Worm (Caenorhabditis elegans): ENCODE measurements around the gene R05D8.11.

Gene R05D8.11

ce11 chrV:2765052-2765451 lies 15.6 kb downstream of the R05D8.11 start, which contains the start of gene dhs-14:
dhs-14 (minus strand) TSS chrV:2765200.
- TF ChIP-seq unc-62 (GFP tag; optimal IDR thresholded peaks at IDR 0.05) (no peak), mep-1 (tag; optimal IDR thresholded peaks at IDR 0.05) (no peak), lsy-2 (tag; optimal IDR thresholded peaks at IDR 0.05) (no peak), tbx-8 (GFP tag; optimal IDR thresholded peaks at IDR 0.05) (no peak), nhr-28 (tag; optimal IDR thresholded peaks at IDR 0.05) (no peak), sem-2 (GFP tag; optimal IDR thresholded peaks at IDR 0.05) (no peak), hlh-1 (tag; optimal IDR thresholded peaks at IDR 0.05) (no peak), ztf-11 (tag; optimal IDR thresholded peaks at IDR 0.05) (no peak), nhr-76 (tag; optimal IDR thresholded peaks at IDR 0.05) (no peak), ces-1 (GFP tag; optimal IDR thresholded peaks at IDR 0.05) (no peak), drap-1 (GFP tag; optimal IDR thresholded peaks at IDR 0.05) (no peak), M03D4.4 (tag; optimal IDR thresholded peaks at IDR 0.05) (no peak), ceh-83 (GFP tag; optimal IDR thresholded peaks at IDR 0.05) (no peak), ham-2 (GFP tag; optimal IDR thresholded peaks at IDR 0.05) (no peak), flh-1 (GFP tag; optimal IDR thresholded peaks at IDR 0.05) (no peak)

DNA sequence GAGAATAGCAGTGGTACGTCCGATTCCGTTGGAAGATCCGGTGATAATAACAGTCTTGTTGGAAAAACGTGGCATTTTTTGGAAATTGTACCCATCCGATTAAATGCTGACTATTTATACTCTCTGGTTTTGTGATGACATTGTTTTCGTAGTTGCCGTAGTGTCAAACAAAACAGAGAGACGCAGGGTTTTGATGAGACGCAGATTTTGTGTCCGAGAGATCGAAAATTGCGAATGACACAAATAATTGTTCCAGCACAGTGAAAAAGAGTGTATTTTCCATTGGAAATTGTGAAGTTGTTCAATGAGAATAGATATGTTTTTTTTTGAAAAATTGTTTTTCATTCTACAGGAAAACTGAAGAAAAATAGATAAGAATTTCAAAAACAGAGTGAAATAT lies 17.6 kb downstream of the R05D8.11 start, which contains the start of gene R05D8.7:
Gene R05D8.7 (minus strand): TSS at position 104 of the 400 bp plus-strand sequence.
- TF ChIP-seq bed-3 (GFP tag; optimal IDR thresholded peaks at IDR 0.05) (no peak), mls-2 (tag; optimal IDR thresholded peaks at IDR 0.05) (no peak), ceh-83 (GFP tag; optimal IDR thresholded peaks at IDR 0.05) (no peak), elt-3 (tag; optimal IDR thresholded peaks at IDR 0.05) (no peak), ceh-39 (tag; optimal IDR thresholded peaks at IDR 0.05) (no peak), pha-4 (tag; optimal IDR thresholded peaks at IDR 0.05) (no peak), snpc-4 (tag; optimal IDR thresholded peaks at IDR 0.05) (no peak)

DNA sequence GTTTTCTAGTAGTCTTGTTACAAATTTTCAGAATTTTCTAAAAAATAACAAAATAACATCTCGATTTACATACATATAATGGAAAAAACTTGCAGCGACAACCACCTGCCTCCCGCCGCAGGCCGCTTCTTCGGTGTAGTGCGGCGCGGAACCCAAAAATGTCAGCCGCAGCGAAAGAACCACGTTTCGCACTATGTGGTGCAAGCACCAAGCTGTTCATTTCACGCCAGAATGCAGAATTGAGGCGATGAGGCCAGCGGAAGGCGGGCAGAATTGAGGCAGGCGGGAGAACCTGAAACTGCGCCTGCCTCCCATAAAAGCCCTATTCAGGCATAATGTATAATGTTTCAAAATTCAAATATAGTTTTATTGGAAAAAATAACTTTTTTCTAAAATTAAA lies 19.2 kb downstream of the R05D8.11 start:
- TF ChIP-seq nhr-12 (tag; optimal IDR thresholded peaks at IDR 0.05) = no peak

DNA sequence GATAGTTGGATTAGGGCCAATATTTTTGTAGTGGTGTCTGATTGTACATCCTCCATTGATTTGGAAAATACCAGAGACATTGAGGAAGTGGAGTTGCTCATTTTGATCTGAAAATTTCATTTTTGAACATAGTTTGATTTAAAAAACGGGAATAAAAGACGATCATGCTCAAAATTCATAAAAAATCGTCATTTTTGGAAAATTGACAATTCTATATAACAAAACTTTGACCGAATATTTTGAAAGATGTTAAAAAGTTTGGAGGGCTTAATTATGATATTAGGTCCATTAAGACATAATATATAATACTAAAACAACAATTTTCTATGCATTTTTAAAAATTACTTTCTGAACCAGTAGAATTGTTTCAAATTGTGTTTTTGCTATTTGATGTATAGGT lies 21.2 kb downstream of the R05D8.11 start, which contains the start of gene srg-58:
Gene srg-58 (minus strand): TSS at position 101 of the 400 bp plus-strand sequence.
- TF ChIP-seq ztf-11 (tag; optimal IDR thresholded peaks at IDR 0.05) (no peak), unc-120 (tag; optimal IDR thresholded peaks at IDR 0.05; ENCODE audit: poor library complexity, severe bottlenecking) (no peak), ham-2 (GFP tag; optimal IDR thresholded peaks at IDR 0.05) (no peak), nhr-2 (tag; optimal IDR thresholded peaks at IDR 0.05) (no peak), mep-1 (tag; optimal IDR thresholded peaks at IDR 0.05) (no peak), unc-39 (tag; optimal IDR thresholded peaks at IDR 0.05) (no peak), ceh-43 (GFP tag; optimal IDR thresholded peaks at IDR 0.05) (no peak), nhr-76 (tag; optimal IDR thresholded peaks at IDR 0.05) (no peak), tbx-8 (GFP tag; optimal IDR thresholded peaks at IDR 0.05) (no peak), drap-1 (GFP tag; optimal IDR thresholded peaks at IDR 0.05) (no peak), nhr-28 (tag; optimal IDR thresholded peaks at IDR 0.05) (no peak), pha-4 (tag; optimal IDR thresholded peaks at IDR 0.05) (no peak), ceh-39 (tag; optimal IDR thresholded peaks at IDR 0.05) (no peak), hlh-1 (tag; optimal IDR thresholded peaks at IDR 0.05) (no peak), cnd-1 (tag; optimal IDR thresholded peaks at IDR 0.05) (no peak)

DNA sequence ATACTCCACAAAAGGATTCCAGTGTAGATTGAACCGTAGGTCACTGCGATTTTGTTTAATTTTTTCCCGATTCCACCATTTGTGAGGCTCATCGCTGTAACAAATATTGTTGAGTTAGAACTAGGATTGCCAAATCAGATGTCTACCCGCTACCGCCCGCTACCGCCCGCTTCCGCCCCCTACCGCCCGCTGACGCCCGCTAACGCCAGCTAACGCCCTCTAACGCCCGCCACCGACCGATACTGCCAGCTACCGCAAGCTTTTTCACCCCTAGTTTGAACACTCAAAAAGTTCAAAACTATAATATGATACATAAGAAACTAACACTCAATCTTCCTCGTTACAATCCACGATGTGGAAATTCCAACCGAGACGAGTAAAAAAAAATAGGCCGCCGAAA lies 22.2 kb downstream of the R05D8.11 start:
- no peak for TF ChIP-seq unc-62 (GFP tag; optimal IDR thresholded peaks at IDR 0.05)
- no peak for TF ChIP-seq ceh-39 (tag; optimal IDR thresholded peaks at IDR 0.05)
- TF ChIP-seq snpc-4 (tag; optimal IDR thresholded peaks at IDR 0.05) = no peak
- no peak for TF ChIP-seq hlh-1 (tag; optimal IDR thresholded peaks at IDR 0.05)

DNA sequence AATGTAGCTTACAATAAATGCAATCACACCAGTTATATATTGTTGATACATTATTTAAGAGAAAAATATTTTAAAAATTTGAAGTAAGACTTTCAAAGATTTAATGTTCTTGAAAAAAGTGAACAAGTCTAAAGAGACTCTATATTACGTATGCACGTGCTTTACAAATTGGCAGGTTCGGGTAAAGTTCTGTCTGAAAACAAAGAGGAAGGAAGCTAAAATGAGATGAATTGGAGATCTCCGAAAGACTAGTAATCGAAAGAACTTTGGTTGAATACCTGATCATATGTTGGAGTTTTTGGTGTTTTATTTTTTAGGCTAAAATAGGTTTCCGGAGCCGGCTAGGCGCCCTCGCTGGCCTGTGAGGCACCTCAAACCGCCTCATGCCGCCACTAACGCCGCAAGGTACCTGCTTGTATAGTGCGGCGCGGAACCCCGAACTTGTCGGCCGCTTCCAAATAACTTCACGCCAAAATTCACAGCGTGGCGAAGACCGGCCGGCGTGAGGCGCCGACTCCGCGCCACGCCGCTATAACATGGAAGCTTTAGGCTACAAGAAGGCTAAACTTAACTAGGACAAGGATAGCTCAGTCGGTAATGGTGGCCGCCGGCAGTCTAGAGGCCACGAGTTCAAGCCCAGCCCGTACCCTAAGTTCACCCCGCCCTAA lies 23.3 kb downstream of the R05D8.11 start, which contains the start of gene srx-28:
Gene srx-28 (minus strand): TSS at position 51 of the 668 bp plus-strand sequence.
- TF ChIP-seq nhr-2 (tag; optimal IDR thresholded peaks at IDR 0.05) (no peak), drap-1 (GFP tag; optimal IDR thresholded peaks at IDR 0.05) (no peak), nhr-12 (tag; optimal IDR thresholded peaks at IDR 0.05) (no peak), mab-5 (tag; optimal IDR thresholded peaks at IDR 0.05) (no peak), lin-13 (tag; optimal IDR thresholded peaks at IDR 0.05) (no peak), mls-2 (tag; optimal IDR thresholded peaks at IDR 0.05) (no peak), mep-1 (tag; optimal IDR thresholded peaks at IDR 0.05) (no peak), blmp-1 (tag; optimal IDR thresholded peaks at IDR 0.05) (no peak), nhr-76 (tag; optimal IDR thresholded peaks at IDR 0.05) (no peak)

All from whole organism, mixed stage, embryonic.